Fruit fly (Drosophila melanogaster): ENCODE data around the gene ORMDL.
A peak's percentile ranks its signal among the peaks of the same experiment; 100 is the strongest.

ORMDL gene

DNA sequence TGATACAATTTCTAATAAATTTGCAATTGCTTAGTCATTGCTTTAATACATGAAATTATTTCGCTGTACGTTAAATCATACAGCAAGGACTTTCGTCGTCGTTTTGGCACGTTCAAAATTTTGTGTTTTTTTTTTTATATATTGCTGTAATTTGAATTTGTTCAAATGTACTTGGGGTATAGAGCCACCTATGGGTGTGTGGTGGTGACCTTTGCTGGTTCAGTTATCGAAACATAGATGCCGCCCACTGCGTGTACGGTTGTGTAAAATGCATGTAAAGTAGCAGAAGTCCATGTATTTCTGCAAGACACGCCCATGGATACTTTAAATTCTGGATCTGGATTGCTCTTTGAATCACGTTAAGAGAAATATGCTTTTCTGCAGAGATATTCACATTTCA is 30.8 kb upstream of the ORMDL start (continued):
- TF ChIP-seq jigr1 (GFP tag; IDR thresholded peaks at IDR 0.05) (no peak), CG12744 (GFP tag; optimal IDR thresholded peaks at IDR 0.05) (peak; percentile 67), dmrt11E (tag; optimal IDR thresholded peaks at IDR 0.05) (peak; percentile 31), chif (GFP tag; optimal IDR thresholded peaks at IDR 0.05) (peak; percentile 40 to 93), CG9727 (GFP tag; optimal IDR thresholded peaks at IDR 0.05) (no peak), gsb-n (tag; optimal IDR thresholded peaks at IDR 0.05) (peak; percentile 17), emc (GFP tag; optimal IDR thresholded peaks at IDR 0.05) (no peak), CG7928 (GFP tag; optimal IDR thresholded peaks at IDR 0.05) (no peak), fd64A (GFP tag; optimal IDR thresholded peaks at IDR 0.05) (no peak), sd (tag; optimal IDR thresholded peaks at IDR 0.05) (no peak), onecut (GFP tag; IDR thresholded peaks at IDR 0.05) (peak; percentile 46; the same call in 1 of the 2 replicates), CG31224 (GFP tag; IDR thresholded peaks at IDR 0.05) (no peak), CG12942 (GFP tag; optimal IDR thresholded peaks at IDR 0.05) (peak; percentile 35), CG7556 (GFP tag; optimal IDR thresholded peaks at IDR 0.05) (no peak), Deaf1 (tag; optimal IDR thresholded peaks at IDR 0.05) (no peak), Gug (GFP tag; IDR thresholded peaks at IDR 0.05) (peak; percentile 59; the same call in 2 of the 4 replicates), Asciz (GFP tag; optimal IDR thresholded peaks at IDR 0.05) (no peak), Sry-δ (GFP tag; optimal IDR thresholded peaks at IDR 0.05) (peak; percentile 44), Rfx (GFP tag; IDR thresholded peaks at IDR 0.05) (peak; percentile 87), MBD-R2 (GFP tag; IDR thresholded peaks at IDR 0.05) (no peak), zfh2 (GFP tag; optimal IDR thresholded peaks at IDR 0.05) (peak; percentile 19), pnt (GFP tag; optimal IDR thresholded peaks at IDR 0.05) (peak; percentile 75), Sry-β (GFP tag; optimal IDR thresholded peaks at IDR 0.05) (no peak), jing (GFP tag; optimal IDR thresholded peaks at IDR 0.05) (peak; percentile 13), Sox102F (GFP tag; optimal IDR thresholded peaks at IDR 0.05) (no peak), CG14667 (GFP tag; IDR thresholded peaks at IDR 0.05) (no peak), CG7271 (tag; optimal IDR thresholded peaks at IDR 0.05) (no peak), pfk (GFP tag; optimal IDR thresholded peaks at IDR 0.05) (no peak), nau (GFP tag; optimal IDR thresholded peaks at IDR 0.05) (no peak), Hr3 (GFP tag; optimal IDR thresholded peaks at IDR 0.05) (peak; percentile 81), CG10147 (GFP tag; optimal IDR thresholded peaks at IDR 0.05) (no peak), CG4360 (GFP tag; IDR thresholded peaks at IDR 0.05) (no peak), Vsx1 (GFP tag; optimal IDR thresholded peaks at IDR 0.05) (no peak), CG12659 (GFP tag; optimal IDR thresholded peaks at IDR 0.05) (no peak), CG6854 (GFP tag; optimal IDR thresholded peaks at IDR 0.05) (no peak), tio (GFP tag; optimal IDR thresholded peaks at IDR 0.05) (peak; percentile 17), CG7963 (GFP tag; IDR thresholded peaks at IDR 0.05; ENCODE audit: partially characterized antibody) (no peak), CG5180 (GFP tag; optimal IDR thresholded peaks at IDR 0.05) (no peak), CG11085 (GFP tag; IDR thresholded peaks at IDR 0.05) (peak; percentile 42; the same call in 1 of the 2 replicates), HHEX (GFP tag; optimal IDR thresholded peaks at IDR 0.05) (no peak), da (GFP tag; optimal IDR thresholded peaks at IDR 0.05) (peak; percentile 66), sim (GFP tag; IDR thresholded peaks at IDR 0.05) (no peak), prd (optimal IDR thresholded peaks at IDR 0.05) (no peak), prd (GFP tag; IDR thresholded peaks at IDR 0.05) (no peak; the same call in 1 of the 3 replicates)

Measured in whole organism, embryonic.